Fruit fly (Drosophila melanogaster) whole organism, embryonic: Measurements from ENCODE around the gene Kdm3.

ENCODE experiments used
- Awh ChIP-seq: fragments of 200-800 bp; sonication (Bioruptor generic); IDR thresholded peaks from 2 replicates; pipeline ENCODE4, ENCODE4 v1.3.6; 2022; ENCODE audit warnings: missing biosample characterization, missing genetic modification characterization
- B-H1 ChIP-seq: fragments of 200-800 bp; sonication (Bioruptor generic); IDR thresholded peaks from 3 replicates; pipeline ENCODE4 v1.3.6; 2022; ENCODE audit warnings: missing biosample characterization, missing genetic modification characterization
- BtbVII ChIP-seq: fragments of 200-800 bp; sonication (Bioruptor generic); optimal IDR thresholded peaks from 3 replicates; lab custom pipeline; 2017; ENCODE audit warnings: missing biosample characterization, mild to moderate bottlenecking, missing genetic modification characterization
- CG1024 ChIP-seq: fragments of 200-800 bp; sonication (Bioruptor generic); IDR thresholded peaks from 2 replicates; pipeline ENCODE4 v1.3.6; 2022; ENCODE audit warnings: missing biosample characterization, missing genetic modification characterization
- CG10267 ChIP-seq: fragments of 200-800 bp; sonication (Bioruptor generic); optimal IDR thresholded peaks from 2 replicates; lab custom pipeline; 2018; ENCODE audit warnings: missing biosample characterization, mild to moderate bottlenecking, missing genetic modification characterization, moderate library complexity
- CG10543 ChIP-seq: fragments of 200-800 bp; sonication (Bioruptor generic); optimal IDR thresholded peaks from 3 replicates; lab custom pipeline; 2017; ENCODE audit warnings: missing biosample characterization, mild to moderate bottlenecking, missing genetic modification characterization, moderate library complexity
- CG11085 ChIP-seq: fragments of 200-800 bp; sonication (Bioruptor generic); IDR thresholded peaks from 2 replicates; pipeline ENCODE4 v1.3.6; 2022; ENCODE audit warnings: missing biosample characterization, missing genetic modification characterization
- CG13123 ChIP-seq: fragments of 200-800 bp; sonication (Bioruptor generic); optimal IDR thresholded peaks from 2 replicates; lab custom pipeline; 2016; ENCODE audit warnings: missing biosample characterization, missing genetic modification characterization
- CG13287 ChIP-seq: fragments of 200-800 bp; sonication (Bioruptor generic); IDR thresholded peaks from 2 replicates; pipeline ENCODE4 v1.3.6; 2022; ENCODE audit warnings: missing biosample characterization, missing genetic modification characterization; ENCODE audit not compliant: partially characterized antibody
- CG13624 ChIP-seq: fragments of 200-800 bp; sonication (Bioruptor generic); optimal IDR thresholded peaks from 2 replicates; lab custom pipeline; 2016; ENCODE audit warnings: missing biosample characterization, missing genetic modification characterization
- CG16779 ChIP-seq: fragments of 200-800 bp; sonication (Bioruptor generic); IDR thresholded peaks from 2 replicates; pipeline ENCODE4 v1.3.6; 2022; ENCODE audit warnings: missing biosample characterization, missing genetic modification characterization
- CG17328 ChIP-seq: fragments of 200-800 bp; sonication (Bioruptor generic); IDR thresholded peaks from 2 replicates; pipeline ENCODE4 v1.3.6; 2022; ENCODE audit warnings: missing biosample characterization, missing genetic modification characterization
- CG17385 ChIP-seq: fragments of 200-800 bp; sonication (Bioruptor generic); optimal IDR thresholded peaks from 3 replicates; lab custom pipeline; 2018; ENCODE audit warnings: missing biosample characterization, mild to moderate bottlenecking, missing genetic modification characterization
- CG2199 ChIP-seq: fragments of 200-800 bp; sonication (Bioruptor generic); IDR thresholded peaks from 3 replicates; pipeline ENCODE4 v1.3.6; 2022; ENCODE audit warnings: missing biosample characterization, missing genetic modification characterization
- CG32532 ChIP-seq: fragments of 200-800 bp; sonication (Bioruptor generic); IDR thresholded peaks from 2 replicates; pipeline ENCODE4 v1.3.6; 2022; ENCODE audit warnings: missing biosample characterization, missing genetic modification characterization
- CG4617 ChIP-seq: fragments of 200-800 bp; sonication (Bioruptor generic); optimal IDR thresholded peaks from 3 replicates; lab custom pipeline; 2016; ENCODE audit warnings: missing biosample characterization, missing genetic modification characterization, borderline replicate concordance
- CG4707 ChIP-seq: fragments of 200-800 bp; sonication (Bioruptor generic); optimal IDR thresholded peaks from 2 replicates; lab custom pipeline; 2018; ENCODE audit warnings: missing biosample characterization, mild to moderate bottlenecking, missing genetic modification characterization, moderate library complexity
- CG6272 ChIP-seq: fragments of 200-800 bp; sonication (Bioruptor generic); IDR thresholded peaks from 2 replicates; pipeline ENCODE4 v1.3.6; 2022; ENCODE audit warnings: missing biosample characterization, missing genetic modification characterization
- CG6854 ChIP-seq: fragments of 200-800 bp; sonication (Bioruptor generic); optimal IDR thresholded peaks from 3 replicates; lab custom pipeline; 2017; ENCODE audit warnings: missing biosample characterization, mild to moderate bottlenecking, missing genetic modification characterization
- CG8290 ChIP-seq, 3 experiments: fragments of 200-800 bp; sonication (Bioruptor generic); optimal IDR thresholded peaks; 2 replicates each; lab custom pipeline; 2016 to 2019; ENCODE audit warnings: missing biosample characterization in 3 of 3, missing genetic modification characterization in 3 of 3, mild to moderate bottlenecking in 2 of 3, moderate library complexity in 1 of 3
- CG8359 ChIP-seq: fragments of 200-800 bp; sonication (Bioruptor generic); optimal IDR thresholded peaks from 2 replicates; lab custom pipeline; 2017; ENCODE audit warnings: missing biosample characterization, mild to moderate bottlenecking, missing genetic modification characterization, borderline replicate concordance
- CHES-1-like ChIP-seq: fragments of 200-800 bp; sonication (Bioruptor generic); optimal IDR thresholded peaks from 2 replicates; lab custom pipeline; 2016; ENCODE audit warnings: missing biosample characterization, missing genetic modification characterization
- D19A ChIP-seq: fragments of 200-800 bp; optimal IDR thresholded peaks from 3 replicates; lab custom pipeline; 2019; ENCODE audit warnings: missing biosample characterization, mild to moderate bottlenecking, missing genetic modification characterization, moderate library complexity
- Dad ChIP-seq: fragments of 200-800 bp; sonication (Bioruptor generic); optimal IDR thresholded peaks from 3 replicates; lab custom pipeline; 2016; ENCODE audit warnings: missing biosample characterization, missing genetic modification characterization
- Dip3 ChIP-seq: fragments of 200-800 bp; sonication (Bioruptor generic); optimal IDR thresholded peaks from 3 replicates; lab custom pipeline; 2016; ENCODE audit warnings: missing biosample characterization, missing genetic modification characterization
- ERR ChIP-seq: fragments of 200-800 bp; sonication (Bioruptor generic); optimal IDR thresholded peaks from 2 replicates; lab custom pipeline; 2016; ENCODE audit warnings: missing biosample characterization, missing genetic modification characterization
- Eip74EF ChIP-seq, 2 experiments: fragments of 200-800 bp in 1 of 2; fragments of >200 bp in 1 of 2; sonication (Bioruptor generic) in 1 of 2; optimal IDR thresholded peaks; 2 replicates each; lab custom pipeline; 2017 to 2019; ENCODE audit warnings: missing biosample characterization in 2 of 2, missing genetic modification characterization in 2 of 2, mild to moderate bottlenecking in 1 of 2, moderate library complexity in 1 of 2
- HLHmδ ChIP-seq: fragments of 200-800 bp; sonication (Bioruptor generic); optimal IDR thresholded peaks from 2 replicates; lab custom pipeline; 2018; ENCODE audit warnings: missing biosample characterization, mild to moderate bottlenecking, missing genetic modification characterization, moderate library complexity
- Myb ChIP-seq: fragments of 200-800 bp; sonication (Bioruptor generic); optimal IDR thresholded peaks from 2 replicates; lab custom pipeline; 2016; ENCODE audit warnings: missing biosample characterization, missing genetic modification characterization
- NFAT ChIP-seq: fragments of 200-800 bp; sonication (Bioruptor generic); IDR thresholded peaks from 2 replicates; pipeline ENCODE4 v1.3.6; 2022; ENCODE audit warnings: missing biosample characterization, missing genetic modification characterization
- Nf-YA ChIP-seq: fragments of 200-800 bp; sonication (Bioruptor generic); IDR thresholded peaks from 2 replicates; pipeline ENCODE4 v1.3.6; 2022; ENCODE audit warnings: missing biosample characterization, missing genetic modification characterization
- Nf-YB ChIP-seq: fragments of 200-800 bp; sonication (Bioruptor generic); optimal IDR thresholded peaks from 3 replicates; lab custom pipeline; 2019; ENCODE audit warnings: missing biosample characterization, mild to moderate bottlenecking, missing genetic modification characterization, moderate library complexity
- NfI ChIP-seq: fragments of 200-800 bp; sonication (Bioruptor generic); optimal IDR thresholded peaks from 3 replicates; lab custom pipeline; 2018; ENCODE audit warnings: missing biosample characterization, mild to moderate bottlenecking, missing genetic modification characterization, moderate library complexity
- Scr ChIP-seq: fragments of 200-800 bp; sonication (Bioruptor generic); IDR thresholded peaks from 2 replicates; pipeline ENCODE4 v1.3.6; 2022; ENCODE audit warnings: missing biosample characterization, missing genetic modification characterization; ENCODE audit not compliant: partially characterized antibody
- amos ChIP-seq: fragments of 200-800 bp; sonication (Bioruptor generic); IDR thresholded peaks from 2 replicates; pipeline ENCODE4 v1.3.6; 2022; ENCODE audit warnings: missing biosample characterization, missing genetic modification characterization; ENCODE audit not compliant: partially characterized antibody
- ara ChIP-seq: fragments of 200-800 bp; sonication (Bioruptor generic); IDR thresholded peaks from 2 replicates; pipeline ENCODE4 v1.3.6; 2022; ENCODE audit warnings: missing biosample characterization, missing genetic modification characterization
- exex ChIP-seq: fragments of 200-800 bp; sonication (Bioruptor generic); optimal IDR thresholded peaks from 4 replicates; lab custom pipeline; 2018; ENCODE audit warnings: missing biosample characterization, mild to moderate bottlenecking, missing genetic modification characterization, moderate library complexity
- ftz-f1 ChIP-seq: fragments of 200-800 bp; sonication (Bioruptor generic); optimal IDR thresholded peaks from 2 replicates; lab custom pipeline; 2016; ENCODE audit warnings: missing biosample characterization, missing genetic modification characterization
- grau ChIP-seq: fragments of 200-800 bp; optimal IDR thresholded peaks from 3 replicates; lab custom pipeline; 2019; ENCODE audit warnings: missing biosample characterization, mild to moderate bottlenecking, missing genetic modification characterization, moderate library complexity
- hbn ChIP-seq: fragments of 200-800 bp; sonication (Bioruptor generic); IDR thresholded peaks from 2 replicates; pipeline ENCODE4 v1.3.6; 2022; ENCODE audit warnings: missing biosample characterization, missing genetic modification characterization; ENCODE audit not compliant: partially characterized antibody
- kah ChIP-seq: fragments of 200-800 bp; sonication (Bioruptor generic); optimal IDR thresholded peaks from 2 replicates; lab custom pipeline; 2018; ENCODE audit warnings: missing biosample characterization, mild to moderate bottlenecking, missing genetic modification characterization
- lab ChIP-seq: fragments of 200-800 bp; sonication (Bioruptor generic); optimal IDR thresholded peaks from 3 replicates; lab custom pipeline; 2017; ENCODE audit warnings: missing biosample characterization, missing genetic modification characterization, mild to moderate bottlenecking, moderate library complexity, missing genetic modification reagents
- maf-S ChIP-seq: fragments of 200-800 bp; sonication (Bioruptor generic); optimal IDR thresholded peaks from 2 replicates; lab custom pipeline; 2016; ENCODE audit warnings: missing biosample characterization, missing genetic modification characterization
- pan ChIP-seq, 4 experiments: fragments of >200 bp in 3 of 4; fragments of 200-800 bp in 1 of 4; sonication (Bioruptor generic) in 1 of 4; optimal IDR thresholded peaks in 3 of 4; IDR thresholded peaks in 1 of 4; 2 replicates each; pipeline versions ENCODE4 v1.3.6 to Lab custom; 2017 to 2022; ENCODE audit warnings: missing biosample characterization in 2 of 4, missing genetic modification characterization in 2 of 4, mixed read lengths in 1 of 4
- salm ChIP-seq: fragments of 200-800 bp; sonication (Bioruptor generic); optimal IDR thresholded peaks from 2 replicates; lab custom pipeline; 2018; ENCODE audit warnings: missing biosample characterization, mild to moderate bottlenecking, missing genetic modification characterization
- tap ChIP-seq: fragments of 200-800 bp; optimal IDR thresholded peaks from 3 replicates; lab custom pipeline; 2019; ENCODE audit warnings: missing biosample characterization, mild to moderate bottlenecking, missing genetic modification characterization, moderate library complexity
- tup ChIP-seq: fragments of 200-800 bp; sonication (Bioruptor generic); optimal IDR thresholded peaks from 2 replicates; lab custom pipeline; 2016; ENCODE audit warnings: missing biosample characterization, mild to moderate bottlenecking, missing genetic modification characterization, moderate library complexity
- tx ChIP-seq: fragments of 200-800 bp; sonication (Bioruptor generic); optimal IDR thresholded peaks from 2 replicates; lab custom pipeline; 2016; ENCODE audit warnings: missing biosample characterization, missing genetic modification characterization

Gene Kdm3

dm6 chr3R:9502416-9502763 lies 13.4 kb upstream of the Kdm3 start, which contains the start of gene RhoL (continued):
- peak; percentile 49 for TF ChIP-seq CG6854 (GFP tag; lab: Kevin White, UChicago)
- no peak for TF ChIP-seq CG17328
- peak; percentile 53 for TF ChIP-seq exex (tag; lab: Kevin White, UChicago)
- TF ChIP-seq CG4617, result no peak
- peak; percentile 11 for TF ChIP-seq CG8359 (GFP tag; lab: Kevin White, UChicago)
- 0 out of 2 replicates have a peak, but pooled peaks have one; percentile 21 for TF ChIP-seq NFAT (GFP tag; lab: Robert Waterston, UW)
- no peak for TF ChIP-seq CG11085 (GFP tag; lab: Robert Waterston, UW)
- TF ChIP-seq Nf-YA, result 0 out of 2 replicates have a peak, but pooled peaks have one; percentile 24
- no peak for TF ChIP-seq pan (optimal IDR thresholded peaks at IDR 0.05; lab: Kevin White, UChicago)
- TF ChIP-seq pan (GFP tag; optimal IDR thresholded peaks at IDR 0.05 in 1 of 2, IDR thresholded peaks at IDR 0.05 in 1 of 2), result peak in 1 of 2 experiments; percentile 14
- TF ChIP-seq CG17385 (GFP tag; lab: Kevin White, UChicago), result peak; percentile 43
- no peak for TF ChIP-seq tup
- TF ChIP-seq tap (tag; lab: Kevin White, UChicago), result peak; percentile 48
- TF ChIP-seq amos (GFP tag; lab: Robert Waterston, UW), result no peak; the same call in 1 of the 2 replicates
- TF ChIP-seq grau (tag; lab: Kevin White, UChicago), result peak; percentile 15
- TF ChIP-seq B-H1 (GFP tag; lab: Robert Waterston, UW), result no peak; the same call in 2 of the 3 replicates
- no peak for TF ChIP-seq CG8290 (GFP tag; optimal IDR thresholded peaks at IDR 0.05; lab: Kevin White, UChicago)
- peak in 1 of 2 experiments; percentile 70 for TF ChIP-seq CG8290 (tag; optimal IDR thresholded peaks at IDR 0.05; lab: Kevin White, UChicago)
- TF ChIP-seq ara (GFP tag; lab: Robert Waterston, UW), result no peak
- TF ChIP-seq lab (GFP tag; lab: Kevin White, UChicago), result peak; percentile 60
- TF ChIP-seq CG10543 (GFP tag; lab: Kevin White, UChicago), result peak; percentile 81
- TF ChIP-seq Myb, result no peak
- TF ChIP-seq CG13287 (GFP tag; lab: Robert Waterston, UW), result peak; percentile 73
- TF ChIP-seq Eip74EF (GFP tag; optimal IDR thresholded peaks at IDR 0.05; lab: Kevin White, UChicago), result peak in 1 of 2 experiments; percentile 23
- TF ChIP-seq ERR (GFP tag; lab: Kevin White, UChicago), result no peak
- TF ChIP-seq CG13624, result peak; percentile 54
- peak; percentile 39 for TF ChIP-seq Dad (GFP tag; lab: Kevin White, UChicago)
- no peak for TF ChIP-seq maf-S (GFP tag; lab: Kevin White, UChicago)
- TF ChIP-seq CG6272 (GFP tag; lab: Robert Waterston, UW), result no peak
- TF ChIP-seq CG2199 (GFP tag; lab: Robert Waterston, UW), result peak; percentile 11; the same call in 1 of the 3 replicates
- no peak for TF ChIP-seq Dip3
- TF ChIP-seq hbn (GFP tag; lab: Robert Waterston, UW), result peak; percentile 38; the same call in 1 of the 2 replicates
- TF ChIP-seq D19A (tag; lab: Kevin White, UChicago), result peak; percentile 20
- peak; percentile 3 for TF ChIP-seq NfI (GFP tag; lab: Kevin White, UChicago)
- no peak for TF ChIP-seq CG13123 (GFP tag; lab: Kevin White, UChicago)
- TF ChIP-seq CG1024, result 0 out of 2 replicates have a peak, but pooled peaks have one; percentile 23
- no peak for TF ChIP-seq BtbVII (GFP tag; lab: Kevin White, UChicago)
- TF ChIP-seq CG16779 (GFP tag; lab: Robert Waterston, UW), result peak; percentile 49; the same call in 1 of the 2 replicates
- peak; percentile 41 for TF ChIP-seq kah (GFP tag; lab: Kevin White, UChicago)
- TF ChIP-seq CG32532, result peak; percentile 68
- peak; percentile 55 for TF ChIP-seq Nf-YB (GFP tag; lab: Kevin White, UChicago)
- 0 out of 2 replicates have a peak, but pooled peaks have one; percentile 37 for TF ChIP-seq Awh (GFP tag; lab: Robert Waterston, UW)
- TF ChIP-seq tx, result no peak
- TF ChIP-seq HLHmδ (GFP tag; lab: Kevin White, UChicago), result peak; percentile 90
- TF ChIP-seq salm (tag; lab: Kevin White, UChicago), result peak; percentile 8
- peak; percentile 36 for TF ChIP-seq CG4707 (GFP tag; lab: Kevin White, UChicago)
- TF ChIP-seq ftz-f1 (GFP tag; lab: Kevin White, UChicago), result peak; percentile 74
- TF ChIP-seq Scr (GFP tag; lab: Robert Waterston, UW), result 0 out of 2 replicates have a peak, but pooled peaks have one; percentile 28
- no peak for TF ChIP-seq CG10267
- TF ChIP-seq CHES-1-like (GFP tag; lab: Kevin White, UChicago), result peak; percentile 20
